Worm (Caenorhabditis elegans): ENCODE results near the gene ttr-31.

ttr-31 gene

ce11 chrX:10963453-10964046 lies 45.3 kb downstream of the ttr-31 start, which contains the start of gene nas-10 (continued):
- TF ChIP-seq ztf-4 (tag; optimal IDR thresholded peaks at IDR 0.05): no peak
- no peak for TF ChIP-seq tlp-1 (tag; optimal IDR thresholded peaks at IDR 0.05)
- TF ChIP-seq grh-1 (GFP tag; IDR thresholded peaks at IDR 0.05): 0 out of 2 replicates have a peak, but pooled peaks have one; percentile 24
- TF ChIP-seq nhr-12 (tag; optimal IDR thresholded peaks at IDR 0.05): no peak
- no peak for TF ChIP-seq zip-4 (GFP tag; optimal IDR thresholded peaks at IDR 0.05)
- no peak for TF ChIP-seq nhr-11 (tag; optimal IDR thresholded peaks at IDR 0.05)
- TF ChIP-seq unc-30 (tag; optimal IDR thresholded peaks at IDR 0.05): no peak
- no peak for TF ChIP-seq fos-1 (tag; optimal IDR thresholded peaks at IDR 0.05)
- no peak for TF ChIP-seq pqm-1 (tag; optimal IDR thresholded peaks at IDR 0.05)
- TF ChIP-seq mep-1 (tag; optimal IDR thresholded peaks at IDR 0.05): peak; percentile 54
- no peak for TF ChIP-seq dpl-1 (GFP tag; optimal IDR thresholded peaks at IDR 0.05)
- peak; percentile 47 for TF ChIP-seq lin-14 (GFP tag; optimal IDR thresholded peaks at IDR 0.05)
- TF ChIP-seq nhr-90 (tag; optimal IDR thresholded peaks at IDR 0.05; ENCODE audit: poor library complexity): peak; percentile 73
- TF ChIP-seq egl-27 (tag; optimal IDR thresholded peaks at IDR 0.05): no peak
- no peak for TF ChIP-seq sup-37 (GFP tag; optimal IDR thresholded peaks at IDR 0.05)
- TF ChIP-seq nhr-19 (GFP tag; conservative IDR thresholded peaks at IDR 0.05): peak; percentile 68
- TF ChIP-seq nhr-237 (tag; optimal IDR thresholded peaks at IDR 0.05): no peak
- TF ChIP-seq nhr-20 (tag; optimal IDR thresholded peaks at IDR 0.05): peak; percentile 65
- peak; percentile 25 for TF ChIP-seq jun-1 (tag; optimal IDR thresholded peaks at IDR 0.05)
- TF ChIP-seq dsc-1 (tag; optimal IDR thresholded peaks at IDR 0.05): peak; percentile 52
- TF ChIP-seq mdl-1 (tag; optimal IDR thresholded peaks at IDR 0.05): peak in 1 of 2 experiments; percentile 49
- TF ChIP-seq elt-2 (tag; optimal IDR thresholded peaks at IDR 0.05): peak; percentile 45
- TF ChIP-seq lsy-2 (tag; optimal IDR thresholded peaks at IDR 0.05): no peak
- peak; percentile 13 for TF ChIP-seq irx-1 (tag; optimal IDR thresholded peaks at IDR 0.05)
- TF ChIP-seq mef-2 (tag; optimal IDR thresholded peaks at IDR 0.05): no peak
- peak; percentile 76 for TF ChIP-seq nhr-85 (tag)
- peak; percentile 21 for TF ChIP-seq blmp-1 (tag; optimal IDR thresholded peaks at IDR 0.05)
- no peak for TF ChIP-seq ama-1 (optimal IDR thresholded peaks at IDR 0.05)
- TF ChIP-seq egl-13 (tag; optimal IDR thresholded peaks at IDR 0.05): no peak
- no peak for TF ChIP-seq nhr-77 (tag; optimal IDR thresholded peaks at IDR 0.05)
- no peak for TF ChIP-seq alr-1 (tag; optimal IDR thresholded peaks at IDR 0.05; ENCODE audit: borderline replicate concordance)
- TF ChIP-seq snu-23 (GFP tag; optimal IDR thresholded peaks at IDR 0.05): peak; percentile 77
- TF ChIP-seq hlh-4 (tag; optimal IDR thresholded peaks at IDR 0.05): no peak
- peak; percentile 19 for TF ChIP-seq unc-86 (tag; optimal IDR thresholded peaks at IDR 0.05)
- TF ChIP-seq C04F5.9 (tag; optimal IDR thresholded peaks at IDR 0.05): no peak
- TF ChIP-seq hpl-2 (GFP tag; optimal IDR thresholded peaks at IDR 0.05): no peak
- TF ChIP-seq sptf-1 (tag; optimal IDR thresholded peaks at IDR 0.05): no peak
- no peak for TF ChIP-seq hlh-17 (GFP tag; optimal IDR thresholded peaks at IDR 0.05; ENCODE audit: borderline replicate concordance)
- no peak for TF ChIP-seq ces-1 (GFP tag; optimal IDR thresholded peaks at IDR 0.05)
- peak; percentile 54 for TF ChIP-seq lir-3 (tag; optimal IDR thresholded peaks at IDR 0.05; ENCODE audit: poor library complexity)
- no peak for TF ChIP-seq pax-3 (tag; optimal IDR thresholded peaks at IDR 0.05)

- TF ChIP-seq C34B4.2 (tag; optimal IDR thresholded peaks at IDR 0.05) (no peak), egl-27 (tag; optimal IDR thresholded peaks at IDR 0.05) (no peak), lin-14 (GFP tag; optimal IDR thresholded peaks at IDR 0.05) (no peak), vab-15 (tag; optimal IDR thresholded peaks at IDR 0.05) (no peak), lin-13 (GFP tag; optimal IDR thresholded peaks at IDR 0.05) (no peak), unc-62 (GFP tag; optimal IDR thresholded peaks at IDR 0.05) (no peak), nhr-237 (tag; optimal IDR thresholded peaks at IDR 0.05) (no peak)
These were observed 47.1 kb downstream of the ttr-31 start for ce11 chrX:10961724-10962123.
